Fruit fly (Drosophila melanogaster): ENCODE measurements around the gene Sfp24C1.

DNA sequence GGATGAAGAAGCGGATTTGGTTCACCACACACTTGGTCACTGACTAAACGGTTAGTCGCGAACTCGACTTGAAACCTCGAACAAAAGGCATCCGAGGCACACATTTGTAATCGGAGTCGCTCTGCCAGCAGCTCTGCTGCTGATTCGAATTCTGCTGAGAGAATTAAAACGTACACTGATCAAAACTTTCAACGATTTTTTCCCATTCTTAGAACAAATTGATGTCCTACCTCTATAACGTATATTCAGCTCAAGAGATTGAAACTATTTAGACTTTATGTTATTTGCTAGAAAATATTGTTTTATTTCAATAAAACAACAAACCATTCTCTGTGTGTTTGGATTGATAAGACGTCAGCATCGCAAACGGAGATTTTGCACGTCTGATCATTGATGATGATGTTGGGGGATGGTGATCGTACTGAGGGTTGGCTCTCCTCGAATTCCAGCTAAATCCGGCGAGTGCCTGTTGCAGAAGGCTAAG is 5.0 kb downstream of the Sfp24C1 start, which contains the start of gene CG31778:
- no peak for TF ChIP-seq h (optimal IDR thresholded peaks at IDR 0.05)
- no peak for TF ChIP-seq insv (optimal IDR thresholded peaks at IDR 0.05)
- no peak for TF ChIP-seq Myc (optimal IDR thresholded peaks at IDR 0.05)
- TF ChIP-seq psq (optimal IDR thresholded peaks at IDR 0.05) = no peak
- TF ChIP-seq Sin3A (optimal IDR thresholded peaks at IDR 0.05) = no peak

Measured in Kc167 (cell line).